Worm (Caenorhabditis elegans): ENCODE data around the gene tra-1.

- no peak for TF ChIP-seq nhr-237 (tag; optimal IDR thresholded peaks at IDR 0.05)
- TF ChIP-seq nhr-2 (tag; optimal IDR thresholded peaks at IDR 0.05) = no peak
- TF ChIP-seq unc-62 (GFP tag; optimal IDR thresholded peaks at IDR 0.05) = no peak
- no peak for TF ChIP-seq unc-39 (tag; optimal IDR thresholded peaks at IDR 0.05)
These were observed 36.4 kb upstream of the tra-1 start for ce11 chrIII:11231408-11231807.
